Fruit fly (Drosophila melanogaster) whole organism, embryonic: ENCODE results near the gene Arp3.

Experiments
- Asciz ChIP-seq: fragments of 200-800 bp; sonication (Bioruptor generic); optimal IDR thresholded peaks from 2 replicates; lab custom pipeline; 2017; ENCODE audit warnings: missing biosample characterization, mild to moderate bottlenecking, missing genetic modification characterization, missing genetic modification reagents
- Atf-2 ChIP-seq: fragments of 200-800 bp; sonication (Bioruptor generic); optimal IDR thresholded peaks from 2 replicates; lab custom pipeline; 2016; ENCODE audit warnings: missing biosample characterization, missing genetic modification characterization
- Bteb2 ChIP-seq: fragments of 200-800 bp; sonication (Bioruptor generic); optimal IDR thresholded peaks from 2 replicates; lab custom pipeline; 2016; ENCODE audit warnings: missing biosample characterization, missing genetic modification characterization
- CG10543 ChIP-seq: fragments of 200-800 bp; sonication (Bioruptor generic); optimal IDR thresholded peaks from 3 replicates; lab custom pipeline; 2017; ENCODE audit warnings: missing biosample characterization, mild to moderate bottlenecking, missing genetic modification characterization, moderate library complexity
- CG10979 ChIP-seq: fragments of 200-800 bp; sonication (Bioruptor generic); optimal IDR thresholded peaks from 2 replicates; lab custom pipeline; 2018; ENCODE audit warnings: missing biosample characterization, mild to moderate bottlenecking, missing genetic modification characterization, moderate library complexity
- CG11560 ChIP-seq: fragments of 200-800 bp; sonication (Bioruptor generic); IDR thresholded peaks from 3 replicates; pipeline ENCODE4 v1.3.6; 2022; ENCODE audit warnings: missing biosample characterization, missing genetic modification characterization
- CG12219 ChIP-seq: fragments of 200-800 bp; sonication (Bioruptor generic); optimal IDR thresholded peaks from 3 replicates; lab custom pipeline; 2018; ENCODE audit warnings: missing biosample characterization, mild to moderate bottlenecking, missing genetic modification characterization
- CG12299 ChIP-seq: fragments of 200-800 bp; sonication (Bioruptor generic); optimal IDR thresholded peaks from 2 replicates; lab custom pipeline; 2018; ENCODE audit warnings: missing biosample characterization, mild to moderate bottlenecking, missing genetic modification characterization
- CG1233 ChIP-seq: fragments of 200-800 bp; sonication (Bioruptor generic); optimal IDR thresholded peaks from 4 replicates; lab custom pipeline; 2018; ENCODE audit warnings: missing biosample characterization, mild to moderate bottlenecking, missing genetic modification characterization
- CG14710 ChIP-seq: fragments of 200-800 bp; sonication (Bioruptor generic); optimal IDR thresholded peaks from 3 replicates; lab custom pipeline; 2019; ENCODE audit warnings: missing biosample characterization, mild to moderate bottlenecking, missing genetic modification characterization, moderate library complexity
- CG1529 ChIP-seq: fragments of 200-800 bp; sonication (Bioruptor generic); optimal IDR thresholded peaks from 3 replicates; lab custom pipeline; 2018; ENCODE audit warnings: missing biosample characterization, missing genetic modification characterization
- CG17385 ChIP-seq: fragments of 200-800 bp; sonication (Bioruptor generic); optimal IDR thresholded peaks from 3 replicates; lab custom pipeline; 2018; ENCODE audit warnings: missing biosample characterization, mild to moderate bottlenecking, missing genetic modification characterization
- CG17912 ChIP-seq: fragments of 200-800 bp; sonication (Bioruptor generic); optimal IDR thresholded peaks from 2 replicates; lab custom pipeline; 2018; ENCODE audit warnings: missing biosample characterization, mild to moderate bottlenecking, missing genetic modification characterization
- CG2116 ChIP-seq: fragments of 200-800 bp; sonication (Bioruptor generic); optimal IDR thresholded peaks from 3 replicates; lab custom pipeline; 2018; ENCODE audit warnings: missing biosample characterization, mild to moderate bottlenecking, missing genetic modification characterization
- CG30403 ChIP-seq: fragments of 200-800 bp; sonication (Bioruptor generic); optimal IDR thresholded peaks from 3 replicates; lab custom pipeline; 2016; ENCODE audit warnings: missing biosample characterization, missing genetic modification characterization
- CG43689 ChIP-seq: fragments of 200-800 bp; sonication (Bioruptor generic); IDR thresholded peaks from 2 replicates; pipeline ENCODE4 v1.3.6; 2022; ENCODE audit warnings: missing biosample characterization, missing genetic modification characterization
- CG8944 ChIP-seq: fragments of 200-800 bp; sonication (Bioruptor generic); optimal IDR thresholded peaks from 3 replicates; lab custom pipeline; 2016; ENCODE audit warnings: missing biosample characterization, missing genetic modification characterization
- CG9932 ChIP-seq: fragments of 200-800 bp; sonication (Bioruptor generic); IDR thresholded peaks from 2 replicates; pipeline ENCODE4 v1.3.6; 2022; ENCODE audit warnings: missing biosample characterization, missing genetic modification characterization
- CTCF ChIP-seq: fragments of 200-800 bp; sonication (Bioruptor generic); optimal IDR thresholded peaks from 2 replicates; lab custom pipeline; 2017; ENCODE audit warnings: missing biosample characterization, mild to moderate bottlenecking, missing genetic modification characterization, moderate library complexity
- CkIIα-i1 ChIP-seq: fragments of 200-800 bp; sonication (Bioruptor generic); IDR thresholded peaks from 2 replicates; pipeline ENCODE4 v1.3.6; 2022; ENCODE audit warnings: missing biosample characterization, missing genetic modification characterization
- Gug ChIP-seq: fragments of 200-800 bp; sonication (Bioruptor generic); IDR thresholded peaks from 4 replicates; pipeline ENCODE4 v1.3.6; 2022; ENCODE audit warnings: missing biosample characterization, missing genetic modification characterization
- HHEX ChIP-seq: fragments of 200-800 bp; sonication (Bioruptor generic); optimal IDR thresholded peaks from 3 replicates; lab custom pipeline; 2017; ENCODE audit warnings: missing biosample characterization, mild to moderate bottlenecking, missing genetic modification characterization, missing genetic modification reagents
- Mad ChIP-seq: fragments of 200-800 bp; sonication (Bioruptor generic); optimal IDR thresholded peaks from 2 replicates; lab custom pipeline; 2016; ENCODE audit warnings: missing biosample characterization, missing genetic modification characterization
- NFAT ChIP-seq: fragments of 200-800 bp; sonication (Bioruptor generic); IDR thresholded peaks from 2 replicates; pipeline ENCODE4 v1.3.6; 2022; ENCODE audit warnings: missing biosample characterization, missing genetic modification characterization
- Oaz ChIP-seq: fragments of 200-800 bp; sonication (Bioruptor generic); IDR thresholded peaks from 2 replicates; pipeline ENCODE4 v1.3.6; 2022; ENCODE audit warnings: missing biosample characterization, missing genetic modification characterization
- PHDP ChIP-seq: fragments of 200-800 bp; sonication (Bioruptor generic); optimal IDR thresholded peaks from 3 replicates; lab custom pipeline; 2018; ENCODE audit warnings: missing biosample characterization, mild to moderate bottlenecking, missing genetic modification characterization, moderate library complexity
- Pdp1 ChIP-seq, 2 experiments: fragments of 200-800 bp; sonication (Bioruptor generic); optimal IDR thresholded peaks; 3 replicates each; lab custom pipeline; 2016; ENCODE audit warnings: missing biosample characterization in 2 of 2, missing genetic modification characterization in 2 of 2, mild to moderate bottlenecking in 1 of 2, moderate library complexity in 1 of 2
- Sry-δ ChIP-seq: fragments of 200-800 bp; sonication (Bioruptor generic); optimal IDR thresholded peaks from 2 replicates; lab custom pipeline; 2016; ENCODE audit warnings: missing biosample characterization, missing genetic modification characterization
- Taf1 ChIP-seq: fragments of 200-800 bp; sonication (Bioruptor generic); IDR thresholded peaks from 2 replicates; pipeline ENCODE4 v1.3.6; 2022; ENCODE audit warnings: missing biosample characterization, missing genetic modification characterization
- br ChIP-seq: fragments of >200 bp; optimal IDR thresholded peaks from 2 replicates; lab custom pipeline; 2017
- caup ChIP-seq: fragments of 200-800 bp; sonication (Bioruptor generic); optimal IDR thresholded peaks from 3 replicates; lab custom pipeline; 2017; ENCODE audit warnings: missing biosample characterization, mild to moderate bottlenecking, missing genetic modification characterization, moderate library complexity; ENCODE audit not compliant: severe bottlenecking
- chinmo ChIP-seq: fragments of 200-800 bp; sonication (Bioruptor generic); IDR thresholded peaks from 4 replicates; pipeline ENCODE4 v1.3.6; 2022; ENCODE audit warnings: missing biosample characterization, missing genetic modification characterization; ENCODE audit not compliant: partially characterized antibody
- crp ChIP-seq, 2 experiments: fragments of 200-800 bp; sonication (Bioruptor generic); optimal IDR thresholded peaks; 2 replicates in 1 of 2; 3 replicates in 1 of 2; lab custom pipeline; 2017; ENCODE audit warnings: missing biosample characterization in 2 of 2, missing genetic modification characterization in 2 of 2, mild to moderate bottlenecking in 1 of 2, moderate library complexity in 1 of 2
- gcm2 ChIP-seq: fragments of 200-800 bp; sonication (Bioruptor generic); optimal IDR thresholded peaks from 2 replicates; lab custom pipeline; 2016; ENCODE audit warnings: missing biosample characterization, missing genetic modification characterization
- gem ChIP-seq: fragments of 200-800 bp; sonication (Bioruptor generic); optimal IDR thresholded peaks from 2 replicates; lab custom pipeline; 2019; ENCODE audit warnings: missing biosample characterization, mild to moderate bottlenecking, missing genetic modification characterization, moderate library complexity
- ham ChIP-seq: fragments of 200-800 bp; sonication (Bioruptor generic); IDR thresholded peaks from 2 replicates; pipeline ENCODE4 v1.3.6; 2022; ENCODE audit warnings: missing biosample characterization, missing genetic modification characterization
- hbn ChIP-seq: fragments of 200-800 bp; sonication (Bioruptor generic); IDR thresholded peaks from 2 replicates; pipeline ENCODE4 v1.3.6; 2022; ENCODE audit warnings: missing biosample characterization, missing genetic modification characterization; ENCODE audit not compliant: partially characterized antibody
- hkb ChIP-seq, 2 experiments: fragments of 200-800 bp in 1 of 2; fragments of >200 bp in 1 of 2; sonication (Bioruptor generic) in 1 of 2; IDR thresholded peaks in 1 of 2; optimal IDR thresholded peaks in 1 of 2; 2 replicates each; pipeline versions ENCODE4 v1.3.6 to Lab custom; 2017 to 2022; ENCODE audit warnings: missing biosample characterization in 1 of 2, missing genetic modification characterization in 1 of 2
- insv ChIP-seq, 2 experiments: fragments of 200-800 bp; sonication (Bioruptor generic); optimal IDR thresholded peaks; 3 replicates each; lab custom pipeline; 2016 to 2018; ENCODE audit warnings: missing biosample characterization in 2 of 2, missing genetic modification characterization in 2 of 2
- jumu ChIP-seq: fragments of 200-800 bp; sonication (Bioruptor generic); optimal IDR thresholded peaks from 3 replicates; lab custom pipeline; 2016; ENCODE audit warnings: missing biosample characterization, missing genetic modification characterization
- lbe ChIP-seq: fragments of 200-800 bp; sonication (Bioruptor generic); optimal IDR thresholded peaks from 2 replicates; lab custom pipeline; 2016; ENCODE audit warnings: missing biosample characterization, mild to moderate bottlenecking, missing genetic modification characterization
- lmd ChIP-seq: fragments of 200-800 bp; sonication (Bioruptor generic); IDR thresholded peaks from 2 replicates; pipeline ENCODE4 v1.3.6; 2022; ENCODE audit warnings: missing biosample characterization, missing genetic modification characterization
- pan ChIP-seq, 4 experiments: fragments of >200 bp in 3 of 4; fragments of 200-800 bp in 1 of 4; sonication (Bioruptor generic) in 1 of 4; optimal IDR thresholded peaks in 3 of 4; IDR thresholded peaks in 1 of 4; 2 replicates each; pipeline versions ENCODE4 v1.3.6 to Lab custom; 2017 to 2022; ENCODE audit warnings: missing biosample characterization in 2 of 4, missing genetic modification characterization in 2 of 4, mixed read lengths in 1 of 4
- run ChIP-seq: fragments of 200-800 bp; sonication (Bioruptor generic); optimal IDR thresholded peaks from 3 replicates; lab custom pipeline; 2018; ENCODE audit warnings: missing biosample characterization, mild to moderate bottlenecking, missing genetic modification characterization
- slou ChIP-seq: fragments of 200-800 bp; sonication (Bioruptor generic); optimal IDR thresholded peaks from 3 replicates; lab custom pipeline; 2016; ENCODE audit warnings: missing biosample characterization, missing genetic modification characterization
- tin ChIP-seq: fragments of 200-800 bp; sonication (Bioruptor generic); optimal IDR thresholded peaks from 3 replicates; lab custom pipeline; 2016; ENCODE audit warnings: missing biosample characterization, missing genetic modification characterization
- tio ChIP-seq: fragments of 200-800 bp; sonication (Bioruptor generic); optimal IDR thresholded peaks from 2 replicates; lab custom pipeline; 2017; ENCODE audit warnings: missing biosample characterization, missing genetic modification characterization, inconsistent platforms
- tll ChIP-seq, 2 experiments: fragments of 200-800 bp in 1 of 2; fragments of >200 bp in 1 of 2; sonication (Bioruptor generic) in 1 of 2; optimal IDR thresholded peaks; 2 replicates each; lab custom pipeline; 2017 to 2019; ENCODE audit warnings: missing biosample characterization in 2 of 2, missing genetic modification characterization in 2 of 2, mild to moderate bottlenecking in 1 of 2, moderate library complexity in 1 of 2
- zfh2 ChIP-seq: fragments of 200-800 bp; sonication (Bioruptor generic); optimal IDR thresholded peaks from 2 replicates; lab custom pipeline; 2016; ENCODE audit warnings: missing biosample characterization, missing genetic modification characterization

Gene Arp3

DNA sequence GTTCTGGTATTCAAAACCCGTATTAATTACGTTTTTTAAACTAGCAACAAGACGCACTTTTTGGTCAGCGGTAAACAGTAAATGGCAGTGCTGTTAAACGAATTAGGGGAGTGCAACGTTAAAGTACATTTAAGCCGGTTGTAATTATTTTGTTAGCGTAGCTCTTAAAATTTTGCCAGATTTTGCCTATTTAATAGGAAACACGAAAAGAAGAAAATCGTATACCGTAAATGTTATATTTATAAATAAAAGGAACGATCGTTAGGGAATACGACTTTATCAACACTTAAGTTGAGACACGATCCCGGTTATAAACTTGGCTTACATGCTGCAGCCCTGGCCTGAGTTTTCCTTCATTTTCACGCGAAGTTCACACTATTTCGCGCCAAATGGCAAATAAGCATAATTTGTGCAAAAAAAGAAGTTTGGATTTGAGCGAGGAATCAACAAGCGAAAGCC, 21.8 kb upstream of the Arp3 start, which contains the start of the genes Setx and mus301 (continued):
- TF ChIP-seq CG9932 (GFP tag; lab: Robert Waterston, UW) = peak; percentile 94
- peak; percentile 67; the same call in 2 of the 4 replicates for TF ChIP-seq Gug
- peak; percentile 78 for TF ChIP-seq slou (GFP tag; lab: Kevin White, UChicago)
- peak; percentile 69 for TF ChIP-seq CG10979 (tag; lab: Kevin White, UChicago)
- peak; percentile 19 for TF ChIP-seq CG17912
- no peak for TF ChIP-seq CkIIα-i1 (GFP tag; lab: Robert Waterston, UW)
- TF ChIP-seq CG11560 (tag; lab: Robert Waterston, UW) = peak; percentile 60; the same call in 1 of the 3 replicates
- TF ChIP-seq CTCF (GFP tag; lab: Kevin White, UChicago) = peak; percentile 58
- TF ChIP-seq Atf-2 = peak; percentile 74
- TF ChIP-seq pan (optimal IDR thresholded peaks at IDR 0.05; lab: Kevin White, UChicago) = no peak
- peak in 1 of 2 experiments; percentile 61 for TF ChIP-seq pan (GFP tag; optimal IDR thresholded peaks at IDR 0.05 in 1 of 2, IDR thresholded peaks at IDR 0.05 in 1 of 2)
- peak; percentile 69 for TF ChIP-seq HHEX (GFP tag; lab: Kevin White, UChicago)
- peak; percentile 40 for TF ChIP-seq Asciz
- TF ChIP-seq CG43689 = no peak
- peak; percentile 61 for TF ChIP-seq Sry-δ (GFP tag; lab: Kevin White, UChicago)
- TF ChIP-seq insv (GFP tag; optimal IDR thresholded peaks at IDR 0.05; lab: Kevin White, UChicago) = peak in 1 of 2 experiments; percentile 51
- TF ChIP-seq tin (GFP tag; lab: Kevin White, UChicago) = peak; percentile 85
- peak; percentile 49 for TF ChIP-seq CG1233
- TF ChIP-seq CG17385 (GFP tag; lab: Kevin White, UChicago) = peak; percentile 66
- no peak for TF ChIP-seq hbn (GFP tag; lab: Robert Waterston, UW)
- peak; percentile 74 for TF ChIP-seq lmd
- TF ChIP-seq Oaz = 0 out of 2 replicates have a peak, but pooled peaks have one; percentile 20
- peak; percentile 36 for TF ChIP-seq CG12299
- peak; percentile 78 for TF ChIP-seq CG2116 (GFP tag; lab: Kevin White, UChicago)
- 0 out of 2 replicates have a peak, but pooled peaks have one; percentile 48 for TF ChIP-seq ham (GFP tag; lab: Robert Waterston, UW)
- no peak for TF ChIP-seq run (tag; lab: Kevin White, UChicago)
- TF ChIP-seq CG14710 (tag; lab: Kevin White, UChicago) = peak; percentile 91
- TF ChIP-seq Taf1 (GFP tag; lab: Robert Waterston, UW) = no peak; the same call in 1 of the 2 replicates
- no peak for TF ChIP-seq chinmo (GFP tag; lab: Robert Waterston, UW)
- TF ChIP-seq zfh2 (GFP tag; lab: Kevin White, UChicago) = peak; percentile 94
- no peak for TF ChIP-seq CG12219 (GFP tag; lab: Kevin White, UChicago)
- peak; percentile 75 for TF ChIP-seq CG10543
- no peak for TF ChIP-seq br (lab: Kevin White, UChicago)
- TF ChIP-seq PHDP = no peak
- peak; percentile 82 for TF ChIP-seq CG8944 (GFP tag; lab: Kevin White, UChicago)
- peak; percentile 81 for TF ChIP-seq Mad
- peak; percentile 92 for TF ChIP-seq hkb (optimal IDR thresholded peaks at IDR 0.05; lab: Kevin White, UChicago)
- peak; percentile 54; the same call in 1 of the 2 replicates for TF ChIP-seq hkb (GFP tag; IDR thresholded peaks at IDR 0.05; lab: Robert Waterston, UW)
- TF ChIP-seq gcm2 (GFP tag; lab: Kevin White, UChicago) = peak; percentile 44
- TF ChIP-seq Bteb2 (GFP tag; lab: Kevin White, UChicago) = peak; percentile 89
- peak; percentile 84 for TF ChIP-seq lbe (GFP tag; lab: Kevin White, UChicago)
- peak; percentile 81 for TF ChIP-seq caup (GFP tag; lab: Kevin White, UChicago)
- peak; percentile 82 for TF ChIP-seq jumu
- peak in 1 of 2 experiments; percentile 6 for TF ChIP-seq tll (GFP tag; optimal IDR thresholded peaks at IDR 0.05; lab: Kevin White, UChicago)
- peak; percentile 83 for TF ChIP-seq gem (tag; lab: Kevin White, UChicago)
- peak; percentile 91 for TF ChIP-seq CG30403 (GFP tag; lab: Kevin White, UChicago)
- peak; percentile 21 for TF ChIP-seq CG1529 (GFP tag; lab: Kevin White, UChicago)
- TF ChIP-seq Pdp1 (GFP tag; optimal IDR thresholded peaks at IDR 0.05; lab: Kevin White, UChicago) = peak; percentile 82 to 88
- peak in 1 of 2 experiments; percentile 52 for TF ChIP-seq crp (GFP tag; optimal IDR thresholded peaks at IDR 0.05; lab: Kevin White, UChicago)
- peak; percentile 69 for TF ChIP-seq NFAT (GFP tag; lab: Robert Waterston, UW)
- TF ChIP-seq tio (GFP tag; lab: Kevin White, UChicago) = peak; percentile 78
